Fruit fly (Drosophila melanogaster) whole organism, embryonic: ENCODE data around the gene CG5107.

Experiments used
- ATbp ChIP-seq: fragments of 200-800 bp; sonication (Bioruptor generic); optimal IDR thresholded peaks from 2 replicates; lab custom pipeline; 2017; ENCODE audit warnings: missing biosample characterization, mild to moderate bottlenecking, missing genetic modification characterization, missing genetic modification reagents
- CG12104 ChIP-seq: fragments of 200-800 bp; sonication (Bioruptor generic); optimal IDR thresholded peaks from 3 replicates; lab custom pipeline; 2016; ENCODE audit warnings: missing biosample characterization, missing genetic modification characterization
- CG15601 ChIP-seq: fragments of 200-800 bp; sonication (Bioruptor generic); optimal IDR thresholded peaks from 3 replicates; lab custom pipeline; 2019; ENCODE audit warnings: missing biosample characterization, mild to moderate bottlenecking, missing genetic modification characterization, moderate library complexity
- CG1602 ChIP-seq: fragments of 200-800 bp; sonication (Bioruptor generic); optimal IDR thresholded peaks from 3 replicates; lab custom pipeline; 2016; ENCODE audit warnings: missing biosample characterization, missing genetic modification characterization
- CG17328 ChIP-seq: fragments of 200-800 bp; sonication (Bioruptor generic); IDR thresholded peaks from 2 replicates; pipeline ENCODE4 v1.3.6; 2022; ENCODE audit warnings: missing biosample characterization, missing genetic modification characterization
- CG17359 ChIP-seq: fragments of 200-800 bp; sonication (Bioruptor generic); optimal IDR thresholded peaks from 3 replicates; lab custom pipeline; 2018; ENCODE audit warnings: missing biosample characterization, mild to moderate bottlenecking, missing genetic modification characterization, moderate library complexity
- CG2120 ChIP-seq: fragments of 200-800 bp; sonication (Bioruptor generic); optimal IDR thresholded peaks from 3 replicates; lab custom pipeline; 2016; ENCODE audit warnings: missing biosample characterization, missing genetic modification characterization
- CG32772 ChIP-seq: fragments of 200-800 bp; sonication (Bioruptor generic); IDR thresholded peaks from 2 replicates; pipeline ENCODE4 v1.3.6; 2022; ENCODE audit warnings: missing biosample characterization, missing genetic modification characterization
- CG34224 ChIP-seq: fragments of 200-800 bp; sonication (Bioruptor generic); IDR thresholded peaks from 3 replicates; pipeline ENCODE4 v1.3.6; 2022; ENCODE audit warnings: missing biosample characterization, missing genetic modification characterization; ENCODE audit not compliant: partially characterized antibody
- CG5245 ChIP-seq: fragments of 200-800 bp; sonication (Bioruptor generic); optimal IDR thresholded peaks from 3 replicates; lab custom pipeline; 2016; ENCODE audit warnings: missing biosample characterization, missing genetic modification characterization
- CG6254 ChIP-seq: fragments of 200-800 bp; sonication (Bioruptor generic); optimal IDR thresholded peaks from 3 replicates; lab custom pipeline; 2017; ENCODE audit warnings: mild to moderate bottlenecking, missing biosample characterization, missing genetic modification reagents, missing genetic modification characterization
- CG6654 ChIP-seq: fragments of 200-800 bp; sonication (Bioruptor generic); optimal IDR thresholded peaks from 2 replicates; lab custom pipeline; 2017; ENCODE audit warnings: missing biosample characterization, mild to moderate bottlenecking, missing genetic modification characterization
- CG7556 ChIP-seq: fragments of 200-800 bp; sonication (Bioruptor generic); optimal IDR thresholded peaks from 2 replicates; lab custom pipeline; 2017; ENCODE audit warnings: missing biosample characterization, mild to moderate bottlenecking, missing genetic modification characterization
- CG8478 ChIP-seq: fragments of >200 bp; optimal IDR thresholded peaks from 2 replicates; lab custom pipeline; 2018
- CG9817 ChIP-seq: fragments of 200-800 bp; sonication (Bioruptor generic); optimal IDR thresholded peaks from 2 replicates; lab custom pipeline; 2018; ENCODE audit warnings: missing biosample characterization, mild to moderate bottlenecking, missing genetic modification characterization, moderate library complexity
- CTCF ChIP-seq: fragments of 200-800 bp; sonication (Bioruptor generic); optimal IDR thresholded peaks from 2 replicates; lab custom pipeline; 2017; ENCODE audit warnings: missing biosample characterization, mild to moderate bottlenecking, missing genetic modification characterization, moderate library complexity
- Camta ChIP-seq: fragments of 200-800 bp; sonication (Bioruptor generic); optimal IDR thresholded peaks from 2 replicates; lab custom pipeline; 2016; ENCODE audit warnings: missing biosample characterization, missing genetic modification characterization
- CrebB ChIP-seq: fragments of 200-800 bp; sonication (Bioruptor generic); optimal IDR thresholded peaks from 3 replicates; lab custom pipeline; 2018; ENCODE audit warnings: missing biosample characterization, mild to moderate bottlenecking, missing genetic modification characterization
- Doc3 ChIP-seq: fragments of 200-800 bp; sonication (Bioruptor generic); IDR thresholded peaks from 3 replicates; pipeline ENCODE4 v1.3.6; 2022; ENCODE audit warnings: missing biosample characterization, missing genetic modification characterization; ENCODE audit not compliant: partially characterized antibody
- E2f1 ChIP-seq: fragments of 200-800 bp; sonication (Bioruptor generic); IDR thresholded peaks from 2 replicates; pipeline ENCODE4 v1.3.6; 2022; ENCODE audit warnings: missing biosample characterization, missing genetic modification characterization
- Hmr ChIP-seq: fragments of 200-800 bp; sonication (Bioruptor generic); optimal IDR thresholded peaks from 3 replicates; lab custom pipeline; 2017; ENCODE audit warnings: mild to moderate bottlenecking, missing biosample characterization, missing genetic modification reagents, missing genetic modification characterization
- Hsf ChIP-seq: fragments of 200-800 bp; sonication (Bioruptor generic); optimal IDR thresholded peaks from 3 replicates; lab custom pipeline; 2016; ENCODE audit warnings: missing biosample characterization, missing genetic modification characterization
- Kr ChIP-seq: fragments of 200-800 bp; sonication (Bioruptor generic); optimal IDR thresholded peaks from 2 replicates; lab custom pipeline; 2017; ENCODE audit warnings: missing biosample characterization, mild to moderate bottlenecking, missing genetic modification characterization
- Lim3 ChIP-seq: fragments of 200-800 bp; sonication (Bioruptor generic); IDR thresholded peaks from 2 replicates; pipeline ENCODE4 v1.3.6; 2022; ENCODE audit warnings: missing biosample characterization, missing genetic modification characterization
- Mrtf ChIP-seq: fragments of 200-800 bp; sonication (Bioruptor generic); IDR thresholded peaks from 3 replicates; pipeline ENCODE4 v1.3.6; 2022; ENCODE audit warnings: missing biosample characterization, missing genetic modification characterization
- NFAT ChIP-seq: fragments of 200-800 bp; sonication (Bioruptor generic); IDR thresholded peaks from 2 replicates; pipeline ENCODE4 v1.3.6; 2022; ENCODE audit warnings: missing biosample characterization, missing genetic modification characterization
- NK7.1 ChIP-seq: fragments of 200-800 bp; sonication (Bioruptor generic); optimal IDR thresholded peaks from 3 replicates; lab custom pipeline; 2016; ENCODE audit warnings: missing biosample characterization, missing genetic modification characterization
- Nf-YA ChIP-seq: fragments of 200-800 bp; sonication (Bioruptor generic); IDR thresholded peaks from 2 replicates; pipeline ENCODE4 v1.3.6; 2022; ENCODE audit warnings: missing biosample characterization, missing genetic modification characterization
- NfI ChIP-seq: fragments of 200-800 bp; sonication (Bioruptor generic); optimal IDR thresholded peaks from 3 replicates; lab custom pipeline; 2018; ENCODE audit warnings: missing biosample characterization, mild to moderate bottlenecking, missing genetic modification characterization, moderate library complexity
- Opbp ChIP-seq: fragments of 200-800 bp; sonication (Bioruptor generic); IDR thresholded peaks from 3 replicates; pipeline ENCODE4 v1.3.6; 2022; ENCODE audit warnings: missing biosample characterization, missing genetic modification characterization; ENCODE audit not compliant: partially characterized antibody
- Poxn ChIP-seq: fragments of 200-800 bp; sonication (Bioruptor generic); IDR thresholded peaks from 2 replicates; pipeline ENCODE4 v1.3.6; 2022; ENCODE audit warnings: missing biosample characterization, missing genetic modification characterization
- al ChIP-seq: fragments of 200-800 bp; sonication (Bioruptor generic); IDR thresholded peaks from 2 replicates; pipeline ENCODE4 v1.3.6; 2022; ENCODE audit warnings: missing biosample characterization, missing genetic modification characterization
- ap ChIP-seq: fragments of 200-800 bp; sonication (Bioruptor generic); IDR thresholded peaks from 2 replicates; pipeline ENCODE4 v1.3.6; 2022; ENCODE audit warnings: missing biosample characterization, missing genetic modification characterization
- bsh ChIP-seq, 2 experiments: fragments of 200-800 bp; sonication (Bioruptor generic); optimal IDR thresholded peaks; 2 replicates each; lab custom pipeline; 2017 to 2018; ENCODE audit warnings: mild to moderate bottlenecking in 2 of 2, missing biosample characterization in 2 of 2, missing genetic modification characterization in 2 of 2, moderate library complexity in 1 of 2
- caup ChIP-seq: fragments of 200-800 bp; sonication (Bioruptor generic); optimal IDR thresholded peaks from 3 replicates; lab custom pipeline; 2017; ENCODE audit warnings: missing biosample characterization, mild to moderate bottlenecking, missing genetic modification characterization, moderate library complexity; ENCODE audit not compliant: severe bottlenecking
- cwo ChIP-seq: fragments of 200-800 bp; sonication (Bioruptor generic); optimal IDR thresholded peaks from 3 replicates; lab custom pipeline; 2017; ENCODE audit warnings: missing biosample characterization, missing genetic modification characterization, mild to moderate bottlenecking, moderate library complexity, missing genetic modification reagents
- danr ChIP-seq: fragments of 200-800 bp; sonication (Bioruptor generic); IDR thresholded peaks from 2 replicates; pipeline ENCODE4 v1.3.6; 2022; ENCODE audit warnings: missing biosample characterization, missing genetic modification characterization
- dati ChIP-seq: fragments of 200-800 bp; sonication (Bioruptor generic); IDR thresholded peaks from 2 replicates; pipeline ENCODE4 v1.3.6; 2022; ENCODE audit warnings: missing biosample characterization, missing genetic modification characterization
- ftz-f1 ChIP-seq: fragments of 200-800 bp; sonication (Bioruptor generic); optimal IDR thresholded peaks from 2 replicates; lab custom pipeline; 2016; ENCODE audit warnings: missing biosample characterization, missing genetic modification characterization
- fu2 ChIP-seq: fragments of 200-800 bp; sonication (Bioruptor generic); optimal IDR thresholded peaks from 2 replicates; lab custom pipeline; 2016; ENCODE audit warnings: missing biosample characterization, missing genetic modification characterization
- grn ChIP-seq: fragments of 200-800 bp; sonication (Bioruptor generic); optimal IDR thresholded peaks from 3 replicates; lab custom pipeline; 2017; ENCODE audit warnings: missing biosample characterization, missing genetic modification characterization
- gsb ChIP-seq: fragments of 200-800 bp; sonication (Bioruptor generic); IDR thresholded peaks from 2 replicates; pipeline ENCODE4 v1.3.6; 2022; ENCODE audit warnings: missing biosample characterization, missing genetic modification characterization
- gt ChIP-seq: fragments of 200-800 bp; sonication (Bioruptor generic); IDR thresholded peaks from 2 replicates; pipeline ENCODE4 v1.3.6; 2022; ENCODE audit warnings: missing biosample characterization, missing genetic modification characterization
- h ChIP-seq: fragments of >200 bp; optimal IDR thresholded peaks from 2 replicates; lab custom pipeline; 2017
- jing ChIP-seq: fragments of 200-800 bp; sonication (Bioruptor generic); optimal IDR thresholded peaks from 2 replicates; lab custom pipeline; 2018; ENCODE audit warnings: missing biosample characterization, mild to moderate bottlenecking, missing genetic modification characterization
- nau ChIP-seq: fragments of 200-800 bp; sonication (Bioruptor generic); optimal IDR thresholded peaks from 3 replicates; lab custom pipeline; 2017; ENCODE audit warnings: missing biosample characterization, mild to moderate bottlenecking, missing genetic modification characterization, missing genetic modification reagents
- pfk ChIP-seq: fragments of 200-800 bp; sonication (Bioruptor generic); optimal IDR thresholded peaks from 2 replicates; lab custom pipeline; 2018; ENCODE audit warnings: missing biosample characterization, mild to moderate bottlenecking, missing genetic modification characterization, moderate library complexity
- repo ChIP-seq: fragments of 200-800 bp; sonication (Bioruptor generic); optimal IDR thresholded peaks from 2 replicates; lab custom pipeline; 2016; ENCODE audit warnings: missing biosample characterization, missing genetic modification characterization
- sim ChIP-seq: fragments of 200-800 bp; sonication (Bioruptor generic); IDR thresholded peaks from 2 replicates; pipeline ENCODE4 v1.3.6; 2022; ENCODE audit warnings: missing biosample characterization, missing genetic modification characterization
- tna ChIP-seq: fragments of 200-800 bp; sonication (Bioruptor generic); IDR thresholded peaks from 2 replicates; pipeline ENCODE4 v1.3.6; 2022; ENCODE audit warnings: missing biosample characterization, missing genetic modification characterization; ENCODE audit not compliant: partially characterized antibody
- tup ChIP-seq: fragments of 200-800 bp; sonication (Bioruptor generic); optimal IDR thresholded peaks from 2 replicates; lab custom pipeline; 2016; ENCODE audit warnings: missing biosample characterization, mild to moderate bottlenecking, missing genetic modification characterization, moderate library complexity
- zen ChIP-seq: fragments of 200-800 bp; sonication (Bioruptor generic); optimal IDR thresholded peaks from 3 replicates; lab custom pipeline; 2018; ENCODE audit warnings: missing biosample characterization, mild to moderate bottlenecking, missing genetic modification characterization, moderate library complexity

CG5107 gene

DNA sequence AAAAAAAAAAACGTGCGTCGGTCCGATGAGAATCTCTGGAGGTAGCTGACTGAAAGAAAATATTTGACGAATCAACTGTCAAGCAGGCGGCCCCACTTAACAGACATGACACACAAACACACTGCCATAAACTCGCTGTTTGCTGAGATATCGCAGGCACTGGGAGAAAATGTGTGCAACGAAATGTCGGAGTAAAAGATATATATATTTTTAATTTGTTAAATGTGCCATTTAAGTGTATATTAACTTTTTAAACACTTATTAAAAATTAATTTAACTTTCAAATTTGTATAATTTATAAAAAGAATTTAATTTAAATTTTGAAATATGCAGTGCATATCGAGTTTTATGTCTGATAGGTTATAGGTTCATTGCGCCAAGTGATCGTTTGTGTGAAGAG lies 15.9 kb upstream of the CG5107 start (continued):
- TF ChIP-seq CG9817, result peak; percentile 18
- no peak for TF ChIP-seq fu2 (GFP tag; lab: Kevin White, UChicago)
- TF ChIP-seq Poxn (GFP tag; lab: Robert Waterston, UW), result no peak
- peak; percentile 7 for TF ChIP-seq CG6654 (GFP tag; lab: Kevin White, UChicago)
- no peak for TF ChIP-seq repo (GFP tag; lab: Kevin White, UChicago)
- TF ChIP-seq cwo (GFP tag; lab: Kevin White, UChicago), result peak; percentile 42
- no peak for TF ChIP-seq CTCF (GFP tag; lab: Kevin White, UChicago)
- TF ChIP-seq h (lab: Kevin White, UChicago), result no peak
- TF ChIP-seq CG1602 (GFP tag; lab: Kevin White, UChicago), result peak; percentile 30
- peak; percentile 37 for TF ChIP-seq tup (GFP tag; lab: Kevin White, UChicago)
- TF ChIP-seq CG2120 (GFP tag; lab: Kevin White, UChicago), result no peak
- TF ChIP-seq al (GFP tag; lab: Robert Waterston, UW), result no peak
- no peak for TF ChIP-seq ap (GFP tag; lab: Robert Waterston, UW)
- no peak for TF ChIP-seq Camta (GFP tag; lab: Kevin White, UChicago)
- no peak for TF ChIP-seq Hsf (GFP tag; lab: Kevin White, UChicago)
- no peak for TF ChIP-seq sim (GFP tag; lab: Robert Waterston, UW)
- TF ChIP-seq NK7.1 (GFP tag; lab: Kevin White, UChicago), result no peak
- TF ChIP-seq CG8478, result no peak
- TF ChIP-seq CG5245 (GFP tag; lab: Kevin White, UChicago), result peak; percentile 63
- no peak for TF ChIP-seq Kr (GFP tag; lab: Kevin White, UChicago)
- TF ChIP-seq CG32772 (GFP tag; lab: Robert Waterston, UW), result peak; percentile 48; the same call in 1 of the 2 replicates
- no peak for TF ChIP-seq Hmr (GFP tag; lab: Kevin White, UChicago)
- peak; percentile 49 for TF ChIP-seq CG6254 (GFP tag; lab: Kevin White, UChicago)
- no peak for TF ChIP-seq CrebB (tag; lab: Kevin White, UChicago)
- peak; percentile 66 for TF ChIP-seq ATbp
- TF ChIP-seq jing, result no peak
- TF ChIP-seq dati (GFP tag; lab: Robert Waterston, UW), result no peak; the same call in 1 of the 2 replicates
- peak; percentile 42; the same call in 1 of the 2 replicates for TF ChIP-seq danr (GFP tag; lab: Robert Waterston, UW)
- peak; percentile 61 for TF ChIP-seq CG7556 (GFP tag; lab: Kevin White, UChicago)
- no peak for TF ChIP-seq tna (GFP tag; lab: Robert Waterston, UW)
- no peak for TF ChIP-seq gsb
- peak; percentile 19 for TF ChIP-seq zen (tag; lab: Kevin White, UChicago)
- no peak for TF ChIP-seq Doc3 (GFP tag; lab: Robert Waterston, UW)
- no peak for TF ChIP-seq ftz-f1 (GFP tag; lab: Kevin White, UChicago)
- no peak for TF ChIP-seq Opbp (GFP tag; lab: Robert Waterston, UW)
- TF ChIP-seq CG17359 (tag; lab: Kevin White, UChicago), result peak; percentile 76
- no peak for TF ChIP-seq Nf-YA (GFP tag; lab: Robert Waterston, UW)
- no peak for TF ChIP-seq grn (GFP tag; lab: Kevin White, UChicago)
- TF ChIP-seq Lim3 (GFP tag; lab: Robert Waterston, UW), result no peak
- no peak for TF ChIP-seq Mrtf (GFP tag; lab: Robert Waterston, UW)
- TF ChIP-seq nau (GFP tag; lab: Kevin White, UChicago), result no peak
- TF ChIP-seq E2f1 (GFP tag; lab: Robert Waterston, UW), result peak; percentile 45; the same call in 1 of the 2 replicates
- peak; percentile 61 for TF ChIP-seq caup (GFP tag; lab: Kevin White, UChicago)
- TF ChIP-seq pfk (GFP tag; lab: Kevin White, UChicago), result no peak
- peak; percentile 47 for TF ChIP-seq CG15601 (tag; lab: Kevin White, UChicago)
- no peak for TF ChIP-seq CG34224
- TF ChIP-seq CG17328, result peak; percentile 56; the same call in 1 of the 2 replicates
- TF ChIP-seq NfI (GFP tag; lab: Kevin White, UChicago), result no peak
- TF ChIP-seq NFAT (GFP tag; lab: Robert Waterston, UW), result no peak
- TF ChIP-seq gt (GFP tag; lab: Robert Waterston, UW), result no peak
- TF ChIP-seq bsh (GFP tag; optimal IDR thresholded peaks at IDR 0.05; lab: Kevin White, UChicago), result peak in 1 of 2 experiments; percentile 68
- peak; percentile 68 for TF ChIP-seq CG12104 (GFP tag; lab: Kevin White, UChicago)
